Fruit fly (Drosophila melanogaster) ovary, adult (tissue): ENCODE measurements around the gene CG43798.

Experiments
- CG17801 ChIP-seq: fragments of 200-800 bp; optimal IDR thresholded peaks from 2 replicates; lab custom pipeline; 2019; ENCODE audit warnings: missing biosample characterization, mild to moderate bottlenecking, missing genetic modification characterization, moderate library complexity; ENCODE audit not compliant: partially characterized antibody

Gene CG43798

DNA sequence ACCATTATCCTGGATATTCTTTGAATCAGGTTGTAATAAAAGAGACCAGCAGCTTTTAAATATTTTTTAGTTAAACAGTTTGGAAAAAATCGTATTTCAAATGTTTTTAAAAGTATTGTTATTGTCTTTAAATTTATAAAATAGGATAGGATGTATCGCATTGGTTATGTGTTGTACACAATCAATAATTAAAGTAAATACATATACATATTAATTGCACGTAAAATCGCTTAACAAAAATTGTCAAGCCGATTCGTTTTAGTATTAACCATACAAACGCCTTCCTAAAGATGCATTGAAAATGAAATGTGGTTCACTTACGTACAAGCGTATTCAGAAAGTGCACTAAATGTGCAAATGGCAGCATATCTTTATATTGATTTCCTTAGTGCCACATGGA is at the start of gene CG43798:
CG43798 (plus strand) TSS at position 301 of the 400 bp plus-strand sequence.
- no peak for TF ChIP-seq CG17801 (GFP tag; lab: Kevin White, UChicago)

DNA sequence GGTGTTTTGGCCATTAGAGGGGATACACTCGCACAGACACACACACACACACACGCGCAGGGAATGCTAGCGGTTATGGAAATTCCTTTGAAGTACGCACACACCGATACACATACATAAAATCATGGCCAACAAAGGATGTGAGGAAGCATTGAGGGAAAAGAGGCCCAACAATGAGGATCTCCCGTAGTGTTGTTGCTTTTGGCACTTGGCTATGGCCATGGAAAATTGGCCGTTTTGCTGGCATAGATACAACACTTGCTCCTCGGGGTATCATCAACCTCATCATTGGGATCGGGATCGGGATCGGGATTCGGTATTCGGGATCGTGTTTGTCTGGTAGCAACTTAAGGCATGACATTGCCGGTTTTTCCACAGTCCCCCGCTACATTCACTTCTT is 49.3 kb upstream of the CG43798 start:
- no peak for TF ChIP-seq CG17801 (GFP tag; lab: Kevin White, UChicago)

DNA sequence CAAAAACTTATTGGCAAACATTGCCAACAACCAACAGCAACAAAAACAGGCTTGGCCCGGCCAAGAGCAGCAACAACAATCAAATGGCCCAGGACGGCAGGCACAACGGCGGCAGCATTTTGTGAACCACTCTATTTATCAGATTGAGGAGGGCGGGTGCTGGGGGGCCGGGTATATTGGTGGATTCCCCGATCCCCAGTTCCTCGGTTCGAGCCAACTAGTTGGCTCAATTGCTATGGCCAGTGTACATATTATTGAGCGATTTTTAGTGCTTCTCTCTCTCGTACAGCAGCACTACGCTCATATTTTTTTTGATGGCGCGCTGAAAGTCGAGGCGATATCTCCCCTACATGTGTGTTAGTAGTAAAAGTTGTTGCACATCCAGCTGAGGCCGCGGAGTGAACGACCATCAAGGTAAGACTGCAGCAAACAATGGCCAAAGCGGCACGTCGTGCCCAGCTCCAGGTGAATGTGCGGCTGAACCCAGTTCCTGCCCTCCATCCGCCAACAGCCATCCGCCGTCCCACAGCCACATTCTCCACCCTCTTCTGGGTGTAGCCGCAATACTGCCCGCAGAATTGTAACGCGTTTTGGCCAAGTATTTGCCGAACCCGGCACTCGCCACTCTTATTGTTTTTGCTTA is 46.9 kb upstream of the CG43798 start:
- no peak for TF ChIP-seq CG17801 (GFP tag; lab: Kevin White, UChicago)

DNA sequence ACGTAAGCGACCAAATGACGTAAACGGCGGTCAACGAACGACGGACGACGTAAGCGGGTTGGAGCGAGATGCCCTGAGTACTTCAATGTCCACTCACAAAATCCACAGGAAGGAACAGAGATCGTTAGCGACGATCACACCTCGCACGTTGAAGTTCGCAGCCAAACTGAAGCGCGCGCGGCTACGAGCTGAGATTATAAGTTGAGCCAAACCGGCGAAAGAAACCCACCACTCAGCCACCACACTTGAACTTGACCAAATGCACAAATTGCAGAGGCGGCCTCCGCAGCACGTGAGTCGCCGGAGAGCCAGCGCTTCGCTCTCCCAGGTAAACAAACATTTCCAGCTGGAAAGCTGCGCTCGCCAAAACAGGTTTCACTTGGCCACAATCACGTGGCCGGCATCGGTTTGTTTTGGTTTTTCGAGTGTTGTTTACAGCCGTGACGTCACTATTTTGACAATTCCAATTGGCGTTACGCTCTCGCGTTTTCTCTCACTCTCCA is 32.7 kb upstream of the CG43798 start, which contains the start of gene dpy:
dpy (minus strand) TSS at position 161 of the 503 bp plus-strand sequence.
- no peak for TF ChIP-seq CG17801 (GFP tag; lab: Kevin White, UChicago)

DNA sequence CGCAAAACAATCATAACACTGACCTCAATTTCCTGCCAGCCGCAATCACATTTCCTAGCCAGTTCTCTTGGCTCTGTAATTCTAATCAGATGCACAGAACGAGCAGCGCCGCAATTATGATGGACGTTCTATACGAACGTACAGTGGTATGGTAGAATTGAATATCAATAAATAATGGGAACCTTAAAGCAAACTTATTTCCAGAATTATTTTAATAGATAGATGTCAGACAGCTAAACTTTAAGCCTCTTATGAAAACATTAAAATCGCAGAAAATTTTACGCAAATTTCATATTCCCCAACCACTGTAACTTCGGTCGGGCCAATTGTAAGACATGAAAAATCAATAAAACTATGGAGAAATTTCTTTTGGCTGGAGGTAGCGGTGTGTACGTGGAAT is 27.7 kb upstream of the CG43798 start:
- no peak for TF ChIP-seq CG17801 (GFP tag; lab: Kevin White, UChicago)

DNA sequence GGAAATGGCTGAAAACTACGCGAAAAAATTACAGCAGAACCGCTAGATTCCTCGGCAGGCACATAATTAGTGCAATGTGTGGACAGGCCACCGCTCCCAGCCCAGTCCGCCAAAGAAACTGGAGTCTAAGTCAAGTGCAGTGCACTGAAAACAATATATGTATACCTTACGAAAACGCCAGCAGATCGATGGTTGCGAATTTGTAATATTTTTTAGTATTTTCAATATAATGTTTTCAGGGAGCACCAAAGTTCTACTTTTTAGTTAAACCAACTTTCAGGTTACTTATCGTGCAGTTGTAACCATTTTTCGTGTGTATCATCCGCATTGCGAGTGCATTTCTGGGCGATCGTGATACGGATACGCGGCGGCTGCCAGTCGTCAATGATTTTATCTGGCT is 24.9 kb upstream of the CG43798 start:
- no peak for TF ChIP-seq CG17801 (GFP tag; lab: Kevin White, UChicago)

DNA sequence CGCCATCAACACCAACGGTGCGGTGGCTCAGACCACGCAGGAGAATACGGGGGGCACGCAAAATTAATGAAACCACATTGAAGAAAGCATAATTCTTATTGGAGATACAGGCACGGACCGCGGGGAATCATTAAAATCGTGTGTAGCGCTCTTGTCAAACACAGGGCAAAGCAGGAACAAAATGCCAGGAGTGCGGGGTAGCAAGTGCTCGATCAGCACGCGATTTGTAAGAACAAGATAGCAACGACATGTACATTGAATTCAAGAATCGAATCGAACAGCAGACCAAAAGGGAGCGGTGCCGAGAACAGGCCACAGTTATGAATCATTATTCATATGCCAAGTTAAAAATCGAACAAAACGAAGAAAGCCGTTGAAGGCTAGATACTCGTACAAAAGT is 19.9 kb upstream of the CG43798 start:
- TF ChIP-seq CG17801 (GFP tag; lab: Kevin White, UChicago): no peak

DNA sequence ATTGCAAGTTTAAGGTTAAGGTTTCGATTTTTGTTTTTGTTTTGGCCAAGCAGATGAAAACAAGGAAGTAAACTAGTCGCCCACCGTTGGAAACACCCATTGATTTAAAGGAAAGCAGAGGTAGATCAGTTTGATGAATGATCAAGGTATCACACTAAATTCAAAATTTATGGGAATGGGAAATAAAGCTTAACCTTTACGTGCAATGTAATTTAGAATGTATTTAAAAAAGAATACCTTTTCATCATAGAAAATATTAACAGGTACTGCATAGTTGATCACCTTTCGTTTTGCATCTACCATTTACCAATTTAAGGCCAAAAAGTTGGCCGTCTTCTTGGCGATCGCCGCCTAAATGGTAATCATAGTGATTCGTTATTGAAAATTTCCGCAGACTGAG is 13.9 kb upstream of the CG43798 start:
- no peak for TF ChIP-seq CG17801 (GFP tag; lab: Kevin White, UChicago)

DNA sequence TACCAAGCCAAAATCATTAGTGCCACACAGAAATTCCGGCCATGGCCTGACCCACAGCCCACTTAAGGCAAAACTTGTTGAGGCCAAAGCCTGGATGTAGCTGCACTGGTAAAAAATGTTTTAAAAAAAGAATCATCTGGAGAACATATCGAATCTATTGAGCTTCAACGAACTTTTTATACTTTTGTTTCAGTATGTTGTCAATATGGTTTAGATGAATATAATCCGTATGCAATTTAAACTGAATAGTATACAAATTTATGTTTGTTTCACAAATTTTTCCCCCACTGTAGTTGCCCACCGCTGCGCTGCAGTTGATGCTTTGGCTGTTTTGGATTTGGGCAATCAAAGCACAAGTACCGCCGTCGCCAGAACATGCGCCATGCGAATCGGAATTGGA is 11.5 kb upstream of the CG43798 start:
- TF ChIP-seq CG17801 (GFP tag; lab: Kevin White, UChicago): no peak

DNA sequence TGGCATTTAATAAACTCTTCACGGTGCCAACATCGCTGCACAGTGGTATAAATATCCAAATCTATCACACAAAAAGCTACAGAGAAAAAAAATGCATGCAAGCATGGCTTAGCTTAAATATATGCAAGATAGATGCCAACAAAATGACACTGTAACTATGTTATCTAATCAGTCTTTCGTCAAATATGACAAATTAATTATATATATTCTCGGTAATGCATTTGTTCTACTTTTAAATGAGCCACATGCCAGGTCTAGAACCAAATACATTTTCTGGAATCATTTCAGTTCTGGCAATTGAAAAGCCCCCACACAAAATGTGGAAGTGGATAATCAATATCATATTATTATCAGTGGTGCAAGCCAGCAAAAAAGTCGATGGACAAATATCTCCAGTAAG is 5.9 kb upstream of the CG43798 start, which contains the start of gene BG642163:
BG642163 (plus strand) TSS at position 301 of the 400 bp plus-strand sequence.
- no peak for TF ChIP-seq CG17801 (GFP tag; lab: Kevin White, UChicago)

DNA sequence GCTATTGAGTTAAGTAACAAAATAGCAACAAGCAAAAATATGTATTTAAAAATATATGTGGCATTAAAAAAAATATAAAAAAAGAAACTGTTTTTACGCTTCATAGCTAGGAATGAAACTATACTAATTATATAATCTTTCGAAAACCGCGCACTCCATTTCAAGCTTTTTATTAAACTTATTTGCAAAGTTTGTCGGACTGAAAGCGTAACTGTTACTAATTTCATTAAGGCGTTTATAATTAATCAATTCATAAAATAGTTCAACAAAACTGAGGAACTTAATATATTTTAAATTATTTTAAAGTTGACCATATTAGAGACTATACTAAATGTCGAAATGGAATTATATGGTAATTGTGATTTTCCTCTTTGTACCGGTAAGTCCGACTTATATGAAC is 4.2 kb upstream of the CG43798 start, which contains the start of gene CG15635:
CG15635 (plus strand) TSS at position 301 of the 400 bp plus-strand sequence.
- TF ChIP-seq CG17801 (GFP tag; lab: Kevin White, UChicago): no peak

DNA sequence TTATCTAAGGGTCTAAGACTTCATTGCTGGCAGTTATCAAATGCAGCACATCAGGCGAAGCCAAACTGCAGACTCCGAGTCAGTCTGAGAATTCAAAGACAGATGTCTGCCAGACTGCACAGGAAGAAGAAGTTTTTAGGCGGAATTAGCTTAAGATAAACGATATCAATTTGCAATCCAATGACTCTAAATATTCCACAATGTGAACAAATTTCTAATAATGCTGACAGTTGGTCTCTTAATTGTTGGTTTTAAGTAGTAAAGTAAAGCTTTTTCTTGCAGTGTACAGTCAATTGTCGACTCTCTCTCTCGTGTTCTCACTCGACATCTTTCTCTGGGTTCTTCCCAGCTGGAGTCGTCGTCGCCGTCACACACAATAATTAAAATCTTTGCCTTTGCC is 2.0 kb downstream of the CG43798 start:
- TF ChIP-seq CG17801 (GFP tag; lab: Kevin White, UChicago): no peak

DNA sequence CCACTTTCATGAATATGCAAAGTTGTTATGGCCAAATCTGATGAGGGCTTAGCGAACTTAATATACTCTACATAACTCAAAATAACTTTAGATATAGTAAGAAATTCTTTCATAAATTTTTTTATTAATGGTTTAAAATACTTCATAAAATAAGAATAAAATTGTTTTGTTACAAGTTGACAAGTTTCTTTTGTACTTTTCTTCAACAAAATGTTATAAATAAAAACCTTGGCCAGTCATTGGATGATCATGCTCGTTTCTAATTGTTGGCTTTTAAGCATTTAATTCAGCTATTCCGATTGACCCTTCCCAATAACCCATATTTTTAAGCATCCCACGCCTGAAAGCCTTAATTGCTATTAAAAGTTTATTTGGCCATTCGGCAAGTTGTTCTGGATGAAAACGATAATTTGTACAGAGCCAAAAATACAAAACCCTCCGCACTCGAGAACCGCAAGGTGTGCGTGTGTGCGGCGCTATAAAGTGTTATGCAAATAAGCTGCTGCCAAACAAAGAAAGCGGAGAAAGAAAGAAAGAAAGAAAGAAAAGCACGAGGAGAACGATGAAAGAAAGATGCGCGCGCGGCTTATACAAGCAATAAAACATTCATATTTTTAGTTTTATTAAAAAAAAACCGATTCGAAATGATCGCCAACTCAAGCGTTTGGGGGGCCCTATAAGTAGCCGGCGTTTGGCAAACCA is 4.1 kb downstream of the CG43798 start, which contains the start of gene CG3355:
CG3355 (plus strand) TSS at position 652 of the 702 bp plus-strand sequence.
- no peak for TF ChIP-seq CG17801 (GFP tag; lab: Kevin White, UChicago)

DNA sequence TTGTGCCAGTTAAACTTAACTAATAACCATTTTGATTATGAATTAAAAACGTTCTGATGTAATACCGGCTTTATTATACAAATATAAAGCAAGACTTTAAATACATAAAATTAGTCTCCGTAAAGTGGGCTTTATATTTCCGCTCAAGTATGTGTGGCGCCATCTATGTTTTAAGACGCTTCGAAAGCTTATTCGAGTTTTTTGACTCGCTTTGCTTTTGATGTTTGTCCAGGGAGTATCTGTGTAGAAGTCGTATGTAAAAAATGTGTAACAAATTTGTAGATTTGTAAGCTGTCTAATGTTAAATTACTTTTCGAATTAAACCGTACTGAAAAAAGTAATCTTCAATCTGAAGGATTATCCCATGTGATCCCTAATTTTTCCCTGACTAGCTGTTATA is 14.1 kb downstream of the CG43798 start:
- no peak for TF ChIP-seq CG17801 (GFP tag; lab: Kevin White, UChicago)

DNA sequence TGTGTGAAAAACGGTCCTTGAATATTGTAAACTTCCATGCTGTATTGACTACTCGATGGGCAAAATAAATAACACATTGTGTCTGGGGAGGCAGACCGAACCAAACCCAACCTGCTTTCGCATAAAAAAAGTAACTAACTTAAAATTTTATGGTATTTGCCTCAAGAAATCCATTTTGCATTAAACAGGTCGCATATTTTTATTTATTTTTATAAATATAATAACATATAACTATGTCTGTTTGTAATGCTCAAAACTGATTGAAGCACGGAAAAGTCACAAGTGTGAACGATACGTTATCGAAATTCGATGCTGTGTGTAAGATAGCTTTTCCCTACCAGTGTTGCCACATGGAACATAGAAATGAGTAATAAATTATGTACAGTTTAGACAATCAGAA is 35.5 kb downstream of the CG43798 start, which contains the start of gene CG11929:
CG11929 (plus strand) TSS at position 301 of the 400 bp plus-strand sequence.
- no peak for TF ChIP-seq CG17801 (GFP tag; lab: Kevin White, UChicago)
